Fruit fly (Drosophila melanogaster): Measurements from ENCODE around the gene Apl.

Apl gene

DNA sequence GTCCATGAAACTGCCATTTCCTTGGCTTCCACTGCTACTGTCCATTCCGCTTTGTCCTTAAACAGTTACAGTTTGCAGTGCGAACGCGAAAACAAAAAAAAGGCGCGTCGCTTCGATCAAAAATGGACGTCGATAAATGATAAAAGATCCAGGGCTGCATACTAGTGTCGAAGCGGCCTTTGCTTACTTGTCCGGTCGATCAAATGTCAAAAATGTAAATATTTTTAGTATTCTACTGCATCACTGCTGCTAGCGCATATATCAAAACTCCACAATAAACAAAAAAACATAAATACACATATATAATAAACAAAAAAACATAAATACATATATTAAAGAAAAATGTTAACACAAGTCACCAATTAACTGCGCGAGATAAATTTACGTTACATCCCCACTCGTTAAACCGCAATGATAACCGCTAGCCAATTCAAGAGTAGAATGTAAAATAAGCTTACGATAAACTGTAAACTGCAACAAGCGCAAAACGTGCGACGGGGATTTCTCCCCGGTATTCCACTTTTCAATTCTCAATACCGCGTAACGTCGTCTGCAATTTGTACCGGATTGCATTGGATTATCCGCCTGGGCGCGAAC is at the start of gene Apl, which contains the start of gene spd-2:
TSS of gene Apl (plus strand) at position 260 of the 597 bp plus-strand sequence.
TSS of gene spd-2 (minus strand) at position 93 of the 597 bp plus-strand sequence.
- TF ChIP-seq zf30C (GFP tag; optimal IDR thresholded peaks at IDR 0.05): no peak
- TF ChIP-seq vnd (GFP tag; IDR thresholded peaks at IDR 0.05; ENCODE audit: partially characterized antibody): peak; percentile 54; the same call in 1 of the 3 replicates
- 0 out of 2 replicates have a peak, but pooled peaks have one; percentile 39 for TF ChIP-seq bbx (GFP tag; IDR thresholded peaks at IDR 0.05; ENCODE audit: partially characterized antibody)
- TF ChIP-seq CG3407 (GFP tag; optimal IDR thresholded peaks at IDR 0.05): no peak
- no peak for TF ChIP-seq CG10321 (GFP tag; IDR thresholded peaks at IDR 0.05)
- peak; percentile 19 for TF ChIP-seq trem (tag; optimal IDR thresholded peaks at IDR 0.05)
- TF ChIP-seq HLH4C (GFP tag; IDR thresholded peaks at IDR 0.05; ENCODE audit: partially characterized antibody): peak; percentile 79
- no peak for TF ChIP-seq Fer1 (GFP tag; optimal IDR thresholded peaks at IDR 0.05)
- TF ChIP-seq bigmax (GFP tag; optimal IDR thresholded peaks at IDR 0.05): no peak
- no peak for TF ChIP-seq wdn (GFP tag; IDR thresholded peaks at IDR 0.05)
- TF ChIP-seq CG2202 (tag; optimal IDR thresholded peaks at IDR 0.05): no peak
- peak; percentile 51 for TF ChIP-seq CG18764 (GFP tag; optimal IDR thresholded peaks at IDR 0.05)
- TF ChIP-seq fd102C (GFP tag; optimal IDR thresholded peaks at IDR 0.05): no peak
- peak; percentile 29 for TF ChIP-seq HmgZ (tag; optimal IDR thresholded peaks at IDR 0.05)
- 0 out of 2 replicates have a peak, but pooled peaks have one; percentile 35 for TF ChIP-seq unc-4 (GFP tag; IDR thresholded peaks at IDR 0.05; ENCODE audit: partially characterized antibody)
- peak; percentile 52; the same call in 1 of the 3 replicates for TF ChIP-seq CG6791 (GFP tag; IDR thresholded peaks at IDR 0.05; ENCODE audit: partially characterized antibody)
- TF ChIP-seq sc (optimal IDR thresholded peaks at IDR 0.05): no peak
- TF ChIP-seq sc (GFP tag; optimal IDR thresholded peaks at IDR 0.05): no peak
- TF ChIP-seq CG30020 (tag; optimal IDR thresholded peaks at IDR 0.05): peak; percentile 22
- TF ChIP-seq CG11723 (GFP tag; optimal IDR thresholded peaks at IDR 0.05): no peak
- no peak for TF ChIP-seq Stat92E (GFP tag; optimal IDR thresholded peaks at IDR 0.05)
- TF ChIP-seq chinmo (GFP tag; IDR thresholded peaks at IDR 0.05; ENCODE audit: partially characterized antibody): peak; percentile 82; the same call in 1 of the 4 replicates
- no peak for TF ChIP-seq Side (GFP tag; optimal IDR thresholded peaks at IDR 0.05)
- peak; percentile 11 for TF ChIP-seq CG12155 (GFP tag; optimal IDR thresholded peaks at IDR 0.05)
- TF ChIP-seq Lhr (GFP tag; optimal IDR thresholded peaks at IDR 0.05): peak; percentile 12
- no peak for TF ChIP-seq CG3726 (GFP tag; IDR thresholded peaks at IDR 0.05)
- TF ChIP-seq CG2116 (GFP tag; optimal IDR thresholded peaks at IDR 0.05): peak; percentile 55
- peak; percentile 57 for TF ChIP-seq Scr (GFP tag; IDR thresholded peaks at IDR 0.05; ENCODE audit: partially characterized antibody)
- no peak for TF ChIP-seq Ravus (GFP tag; IDR thresholded peaks at IDR 0.05)
- peak; percentile 56; the same call in 1 of the 3 replicates for TF ChIP-seq CG34224 (GFP tag; IDR thresholded peaks at IDR 0.05; ENCODE audit: partially characterized antibody)
- peak; percentile 59 for TF ChIP-seq knrl (GFP tag; IDR thresholded peaks at IDR 0.05; ENCODE audit: partially characterized antibody)
- peak; percentile 38; the same call in 1 of the 4 replicates for TF ChIP-seq Dll (GFP tag; IDR thresholded peaks at IDR 0.05; ENCODE audit: partially characterized antibody)
- TF ChIP-seq Trl (optimal IDR thresholded peaks at IDR 0.05): no peak
- TF ChIP-seq Trl (GFP tag; optimal IDR thresholded peaks at IDR 0.05): no peak
- TF ChIP-seq CG7745 (tag; optimal IDR thresholded peaks at IDR 0.05): no peak
- TF ChIP-seq CG1832 (GFP tag; optimal IDR thresholded peaks at IDR 0.05): no peak
- no peak for TF ChIP-seq CG11695 (GFP tag; IDR thresholded peaks at IDR 0.05)
- peak; percentile 65; the same call in 1 of the 2 replicates for TF ChIP-seq MBD-R2 (GFP tag; IDR thresholded peaks at IDR 0.05)
- TF ChIP-seq Mes4 (GFP tag; optimal IDR thresholded peaks at IDR 0.05): no peak
- peak; percentile 58 for TF ChIP-seq CG13287 (GFP tag; IDR thresholded peaks at IDR 0.05; ENCODE audit: partially characterized antibody)
- TF ChIP-seq Bgb (GFP tag; IDR thresholded peaks at IDR 0.05; ENCODE audit: partially characterized antibody): peak; percentile 60
- TF ChIP-seq CG9437 (GFP tag; optimal IDR thresholded peaks at IDR 0.05): peak; percentile 81
- TF ChIP-seq CG14710 (tag; optimal IDR thresholded peaks at IDR 0.05): peak; percentile 36
- TF ChIP-seq row (GFP tag; IDR thresholded peaks at IDR 0.05): 0 out of 3 replicates have a peak, but pooled peaks have one; percentile 12
- no peak for TF ChIP-seq CG12299 (tag; optimal IDR thresholded peaks at IDR 0.05)
- peak; percentile 27 for TF ChIP-seq nmo (GFP tag; optimal IDR thresholded peaks at IDR 0.05)
- TF ChIP-seq PHDP (tag; optimal IDR thresholded peaks at IDR 0.05): no peak
- TF ChIP-seq Dref (GFP tag; IDR thresholded peaks at IDR 0.05): peak; percentile 64

All from whole organism, embryonic.